Fruit fly (Drosophila melanogaster): Measurements from ENCODE around the gene Surf6.

Gene Surf6

dm6 chr3R:19880431-19880939 is 24.2 kb downstream of the Surf6 start (continued):
- no peak for TF ChIP-seq CG1832 (GFP tag; optimal IDR thresholded peaks at IDR 0.05)
- peak; percentile 51 for TF ChIP-seq CG3281 (GFP tag; optimal IDR thresholded peaks at IDR 0.05)
- TF ChIP-seq maf-S (GFP tag; optimal IDR thresholded peaks at IDR 0.05), result no peak
- no peak for TF ChIP-seq gcm2 (GFP tag; optimal IDR thresholded peaks at IDR 0.05)
- peak; percentile 48; the same call in 1 of the 3 replicates for TF ChIP-seq Dbx (GFP tag; IDR thresholded peaks at IDR 0.05)
- peak; percentile 87 for TF ChIP-seq row (GFP tag; IDR thresholded peaks at IDR 0.05)
- 0 out of 3 replicates have a peak, but pooled peaks have one; percentile 37 for TF ChIP-seq so (GFP tag; IDR thresholded peaks at IDR 0.05)
- TF ChIP-seq Nf-YA (GFP tag; IDR thresholded peaks at IDR 0.05), result 0 out of 2 replicates have a peak, but pooled peaks have one; percentile 29
- peak; percentile 8 for TF ChIP-seq her (GFP tag; optimal IDR thresholded peaks at IDR 0.05)
- TF ChIP-seq CG15011 (GFP tag; optimal IDR thresholded peaks at IDR 0.05), result peak; percentile 20
- TF ChIP-seq danr (GFP tag; IDR thresholded peaks at IDR 0.05), result no peak
- no peak for TF ChIP-seq CG13894 (tag; optimal IDR thresholded peaks at IDR 0.05)
- TF ChIP-seq sd (tag; optimal IDR thresholded peaks at IDR 0.05), result peak; percentile 39
- TF ChIP-seq az2 (GFP tag; optimal IDR thresholded peaks at IDR 0.05), result peak; percentile 27
- TF ChIP-seq ci (GFP tag; IDR thresholded peaks at IDR 0.05), result 0 out of 3 replicates have a peak, but pooled peaks have one; percentile 29
- peak; percentile 11 for TF ChIP-seq tx (GFP tag; optimal IDR thresholded peaks at IDR 0.05)
- peak; percentile 63; the same call in 2 of the 3 replicates for TF ChIP-seq Aef1 (GFP tag; IDR thresholded peaks at IDR 0.05)
- TF ChIP-seq CG17361 (GFP tag; IDR thresholded peaks at IDR 0.05), result peak; percentile 63
- no peak for TF ChIP-seq Usf (GFP tag; optimal IDR thresholded peaks at IDR 0.05)
- TF ChIP-seq seq (GFP tag; IDR thresholded peaks at IDR 0.05), result peak; percentile 55; the same call in 1 of the 2 replicates
- no peak for TF ChIP-seq Gsc (GFP tag; IDR thresholded peaks at IDR 0.05)
- TF ChIP-seq pzg (GFP tag; optimal IDR thresholded peaks at IDR 0.05), result no peak
- TF ChIP-seq CG15073 (GFP tag; optimal IDR thresholded peaks at IDR 0.05), result peak; percentile 96
- TF ChIP-seq CG7372 (GFP tag; IDR thresholded peaks at IDR 0.05), result peak; percentile 55; the same call in 1 of the 2 replicates
- TF ChIP-seq pan (optimal IDR thresholded peaks at IDR 0.05), result no peak
- TF ChIP-seq pan (GFP tag; optimal IDR thresholded peaks at IDR 0.05 in 1 of 2, IDR thresholded peaks at IDR 0.05 in 1 of 2), result peak in 1 of 2 experiments; percentile 44
- no peak; the same call in 1 of the 2 replicates for TF ChIP-seq chm (GFP tag; IDR thresholded peaks at IDR 0.05)
- TF ChIP-seq CG10565 (GFP tag; optimal IDR thresholded peaks at IDR 0.05), result no peak
- TF ChIP-seq ftz-f1 (GFP tag; optimal IDR thresholded peaks at IDR 0.05), result no peak
- TF ChIP-seq D19A (tag; optimal IDR thresholded peaks at IDR 0.05), result peak; percentile 39
- no peak for TF ChIP-seq zf30C (GFP tag; optimal IDR thresholded peaks at IDR 0.05)
- TF ChIP-seq ro (GFP tag; IDR thresholded peaks at IDR 0.05), result no peak
- TF ChIP-seq gt (GFP tag; IDR thresholded peaks at IDR 0.05), result no peak
- no peak for TF ChIP-seq eyg (GFP tag; optimal IDR thresholded peaks at IDR 0.05)
- TF ChIP-seq CG6272 (GFP tag; IDR thresholded peaks at IDR 0.05), result no peak
- TF ChIP-seq sim (GFP tag; IDR thresholded peaks at IDR 0.05), result no peak
- no peak for TF ChIP-seq zen (tag; optimal IDR thresholded peaks at IDR 0.05)
- TF ChIP-seq sima (GFP tag; optimal IDR thresholded peaks at IDR 0.05), result no peak
- no peak for TF ChIP-seq trem (tag; optimal IDR thresholded peaks at IDR 0.05)
- TF ChIP-seq CG12659 (GFP tag; optimal IDR thresholded peaks at IDR 0.05), result peak; percentile 57
- no peak for TF ChIP-seq stc (GFP tag; IDR thresholded peaks at IDR 0.05)
- no peak for TF ChIP-seq tup (GFP tag; optimal IDR thresholded peaks at IDR 0.05)
- peak; percentile 44; the same call in 2 of the 3 replicates for TF ChIP-seq CG14050 (GFP tag; IDR thresholded peaks at IDR 0.05)
- no peak for TF ChIP-seq Dp (GFP tag; optimal IDR thresholded peaks at IDR 0.05)
- peak in 1 of 2 experiments; percentile 15 for TF ChIP-seq crp (GFP tag; optimal IDR thresholded peaks at IDR 0.05)
- no peak for TF ChIP-seq CG9876 (GFP tag; optimal IDR thresholded peaks at IDR 0.05)
- TF ChIP-seq exex (tag; optimal IDR thresholded peaks at IDR 0.05), result peak; percentile 44
- TF ChIP-seq tll (GFP tag; optimal IDR thresholded peaks at IDR 0.05), result no peak
- no peak for TF ChIP-seq CG10321 (GFP tag; IDR thresholded peaks at IDR 0.05)
- no peak for TF ChIP-seq Dll (GFP tag; IDR thresholded peaks at IDR 0.05; ENCODE audit: partially characterized antibody)
- peak; percentile 66; the same call in 1 of the 2 replicates for TF ChIP-seq Atf6 (GFP tag; IDR thresholded peaks at IDR 0.05)
